Fruit fly (Drosophila melanogaster): ENCODE data around the gene Fer3HCH.

Gene Fer3HCH

dm6 chrX:13143100-13143499 lies 35.1 kb upstream of the Fer3HCH start:
- TF ChIP-seq Hnf4 (GFP tag; optimal IDR thresholded peaks at IDR 0.05) (peak; percentile 18), dl (GFP tag; optimal IDR thresholded peaks at IDR 0.05; ENCODE audit: insufficient read depth in 1 of 2, partially characterized antibody in 2 of 2) (no peak), woc (GFP tag; optimal IDR thresholded peaks at IDR 0.05) (no peak), sv (GFP tag; optimal IDR thresholded peaks at IDR 0.05) (no peak), br (GFP tag; optimal IDR thresholded peaks at IDR 0.05) (peak; percentile 6), rgr (GFP tag; optimal IDR thresholded peaks at IDR 0.05) (peak; percentile 44), OdsH (GFP tag; optimal IDR thresholded peaks at IDR 0.05) (peak; percentile 27), fru (GFP tag; optimal IDR thresholded peaks at IDR 0.05) (peak; percentile 46), ey (GFP tag; optimal IDR thresholded peaks at IDR 0.05) (peak; percentile 24), Hr83 (GFP tag; optimal IDR thresholded peaks at IDR 0.05; ENCODE audit: poor library complexity, severe bottlenecking) (no peak), Sp1 (GFP tag; optimal IDR thresholded peaks at IDR 0.05) (peak; percentile 58), Hr78 (GFP tag; optimal IDR thresholded peaks at IDR 0.05) (no peak), lola (GFP tag; optimal IDR thresholded peaks at IDR 0.05) (no peak), CrebA (GFP tag; optimal IDR thresholded peaks at IDR 0.05; ENCODE audit: borderline replicate concordance) (no peak), h (GFP tag; optimal IDR thresholded peaks at IDR 0.05) (peak; percentile 53), foxo (GFP tag; optimal IDR thresholded peaks at IDR 0.05) (peak in 1 of 2 experiments; percentile 50), jim (GFP tag; optimal IDR thresholded peaks at IDR 0.05) (no peak), dsf (GFP tag; optimal IDR thresholded peaks at IDR 0.05; ENCODE audit: borderline replicate concordance) (no peak), HLH106 (tag; optimal IDR thresholded peaks at IDR 0.05) (peak; percentile 52), psq (GFP tag; optimal IDR thresholded peaks at IDR 0.05) (peak; percentile 18), Dfd (GFP tag; optimal IDR thresholded peaks at IDR 0.05) (no peak), tai (GFP tag; optimal IDR thresholded peaks at IDR 0.05) (no peak), N (GFP tag; optimal IDR thresholded peaks at IDR 0.05) (no peak)

DNA sequence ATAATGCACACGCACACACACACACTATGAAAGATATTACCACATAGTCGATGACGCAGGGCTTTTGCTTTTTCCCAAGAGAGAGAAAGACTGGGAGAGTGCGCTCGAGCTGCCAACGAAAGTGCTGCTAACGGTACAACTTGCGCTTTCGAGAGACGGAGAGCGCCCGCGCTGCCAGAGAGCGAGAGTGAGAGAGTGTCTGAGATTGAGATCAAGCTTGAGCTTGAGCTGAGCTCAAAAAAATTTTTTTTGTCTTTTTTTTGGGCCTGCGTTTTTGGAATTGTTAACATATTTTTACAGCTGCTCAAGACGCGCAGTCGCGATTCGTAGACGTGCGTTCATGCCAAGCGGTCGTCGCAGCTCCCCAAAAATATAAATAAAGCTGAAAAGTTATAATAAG lies 30.9 kb upstream of the Fer3HCH start, which contains the start of gene CG32645:
Gene CG32645 (plus strand): TSS at position 313 of the 400 bp plus-strand sequence.
- TF ChIP-seq dl (GFP tag; optimal IDR thresholded peaks at IDR 0.05; ENCODE audit: insufficient read depth in 1 of 2, partially characterized antibody in 2 of 2) (peak in 1 of 2 experiments; percentile 13), brk (GFP tag; optimal IDR thresholded peaks at IDR 0.05) (no peak)

- TF ChIP-seq rgr (GFP tag; optimal IDR thresholded peaks at IDR 0.05) (peak; percentile 21), usp (GFP tag; optimal IDR thresholded peaks at IDR 0.05) (no peak), woc (GFP tag; optimal IDR thresholded peaks at IDR 0.05) (peak; percentile 27), fru (GFP tag; optimal IDR thresholded peaks at IDR 0.05) (peak; percentile 90), Hr83 (GFP tag; optimal IDR thresholded peaks at IDR 0.05; ENCODE audit: poor library complexity, severe bottlenecking) (no peak), h (GFP tag; optimal IDR thresholded peaks at IDR 0.05) (peak; percentile 88), OdsH (GFP tag; optimal IDR thresholded peaks at IDR 0.05) (peak; percentile 60), Vsx2 (GFP tag; optimal IDR thresholded peaks at IDR 0.05; ENCODE audit: partially characterized antibody) (no peak), psq (GFP tag; optimal IDR thresholded peaks at IDR 0.05) (peak; percentile 86), HLH106 (tag; optimal IDR thresholded peaks at IDR 0.05) (peak; percentile 61), foxo (GFP tag; optimal IDR thresholded peaks at IDR 0.05) (peak in 1 of 2 experiments; percentile 89), dsf (GFP tag; optimal IDR thresholded peaks at IDR 0.05; ENCODE audit: borderline replicate concordance) (no peak), sage (GFP tag; optimal IDR thresholded peaks at IDR 0.05) (peak; percentile 41), Rel (GFP tag; optimal IDR thresholded peaks at IDR 0.05) (peak; percentile 54), Rel (tag; optimal IDR thresholded peaks at IDR 0.05) (no peak), br (GFP tag; optimal IDR thresholded peaks at IDR 0.05) (peak; percentile 19), CrebA (GFP tag; optimal IDR thresholded peaks at IDR 0.05; ENCODE audit: borderline replicate concordance) (peak; percentile 51), lola (GFP tag; optimal IDR thresholded peaks at IDR 0.05) (no peak), sv (GFP tag; optimal IDR thresholded peaks at IDR 0.05) (no peak), pan (optimal IDR thresholded peaks at IDR 0.05) (no peak), ey (GFP tag; optimal IDR thresholded peaks at IDR 0.05) (peak; percentile 6), dmrt93B (GFP tag; optimal IDR thresholded peaks at IDR 0.05) (peak; percentile 29), Hnf4 (GFP tag; optimal IDR thresholded peaks at IDR 0.05) (peak; percentile 35), dl (GFP tag; optimal IDR thresholded peaks at IDR 0.05; ENCODE audit: insufficient read depth in 1 of 2, partially characterized antibody in 2 of 2) (peak in 1 of 2 experiments; percentile 8), Sp1 (GFP tag; optimal IDR thresholded peaks at IDR 0.05) (peak; percentile 75), N (GFP tag; optimal IDR thresholded peaks at IDR 0.05) (no peak), CG32264 (GFP tag; optimal IDR thresholded peaks at IDR 0.05) (no peak), Abd-B (GFP tag; optimal IDR thresholded peaks at IDR 0.05) (no peak)
These were observed 29.1 kb upstream of the Fer3HCH start for dm6 chrX:13136939-13137697.

Data from whole organism, wandering third instar larva.